Worm (Caenorhabditis elegans) whole organism, L2 larva: Measurements from ENCODE around the gene F58D12.3.

Experiments used
- F13H6.1 ChIP-seq: sonication (generic microtip); optimal IDR thresholded peaks from 2 replicates; lab custom pipeline; 2016; ENCODE audit warnings: missing genetic modification characterization, missing compliant biosample characterization
- alr-1 ChIP-seq: fragments of 150-350 bp; optimal IDR thresholded peaks from 2 replicates; lab custom pipeline; 2014; ENCODE audit warnings: missing biosample characterization, missing genetic modification characterization
- ama-1 ChIP-seq: fragments of 150-350 bp; optimal IDR thresholded peaks from 2 replicates; lab custom pipeline; 2018; ENCODE audit warnings: inconsistent platforms
- ceh-16 ChIP-seq: fragments of 150-350 bp; optimal IDR thresholded peaks from 2 replicates; lab custom pipeline; 2014; ENCODE audit warnings: missing biosample characterization, missing genetic modification characterization
- crh-2 ChIP-seq: sonication (generic microtip); optimal IDR thresholded peaks from 2 replicates; lab custom pipeline; 2017; ENCODE audit warnings: missing biosample characterization, missing genetic modification characterization
- dmd-4 ChIP-seq: sonication (generic microtip); optimal IDR thresholded peaks from 2 replicates; lab custom pipeline; 2017; ENCODE audit warnings: missing biosample characterization, missing genetic modification characterization
- elt-1 ChIP-seq: fragments of 150-350 bp; optimal IDR thresholded peaks from 2 replicates; lab custom pipeline; 2014; ENCODE audit warnings: missing biosample characterization, missing genetic modification characterization
- fos-1 ChIP-seq: fragments of 150-350 bp; optimal IDR thresholded peaks from 2 replicates; lab custom pipeline; 2014; ENCODE audit warnings: missing biosample characterization, missing genetic modification characterization
- gmeb-1 ChIP-seq: fragments of 150-350 bp; optimal IDR thresholded peaks from 2 replicates; lab custom pipeline; 2014; ENCODE audit warnings: missing biosample characterization, missing genetic modification characterization
- lin-11 ChIP-seq: fragments of 150-350 bp; sonication (generic microtip); optimal IDR thresholded peaks from 2 replicates; lab custom pipeline; 2014; ENCODE audit warnings: missing biosample characterization, missing genetic modification characterization, inconsistent platforms, mixed read lengths
- lin-39 ChIP-seq: fragments of 150-350 bp; optimal IDR thresholded peaks from 2 replicates; lab custom pipeline; 2014; ENCODE audit warnings: missing biosample characterization, missing genetic modification reagents, missing genetic modification characterization
- lsy-2 ChIP-seq, 2 experiments: fragments of 150-350 bp in 1 of 2; sonication (generic microtip) in 1 of 2; optimal IDR thresholded peaks; 2 replicates each; lab custom pipeline; 2014 to 2017; ENCODE audit warnings: missing biosample characterization in 2 of 2, missing genetic modification characterization in 2 of 2
- mab-5 ChIP-seq: fragments of 150-350 bp; optimal IDR thresholded peaks from 2 replicates; lab custom pipeline; 2014; ENCODE audit warnings: missing biosample characterization, missing genetic modification characterization
- mbf-1 ChIP-seq: sonication (generic microtip); optimal IDR thresholded peaks from 2 replicates; lab custom pipeline; 2017; ENCODE audit warnings: missing biosample characterization, missing genetic modification characterization
- mdl-1 ChIP-seq, 2 experiments: fragments of 150-350 bp in 1 of 2; sonication (generic microtip) in 1 of 2; optimal IDR thresholded peaks; 2 replicates each; lab custom pipeline; 2017; ENCODE audit warnings: missing biosample characterization in 2 of 2, missing genetic modification characterization in 2 of 2
- nhr-10 ChIP-seq: sonication (generic microtip); optimal IDR thresholded peaks from 2 replicates; lab custom pipeline; 2017; ENCODE audit warnings: missing biosample characterization, missing genetic modification characterization
- nhr-11 ChIP-seq: fragments of 150-350 bp; optimal IDR thresholded peaks from 2 replicates; lab custom pipeline; 2014; ENCODE audit warnings: missing biosample characterization, missing genetic modification characterization
- nhr-12 ChIP-seq: fragments of 150-350 bp; optimal IDR thresholded peaks from 2 replicates; lab custom pipeline; 2014; ENCODE audit warnings: missing biosample characterization, missing genetic modification characterization
- nhr-129 ChIP-seq: fragments of 150-350 bp; optimal IDR thresholded peaks from 2 replicates; lab custom pipeline; 2014; ENCODE audit warnings: missing biosample characterization, missing genetic modification characterization
- nhr-21 ChIP-seq: fragments of 150-350 bp; optimal IDR thresholded peaks from 2 replicates; lab custom pipeline; 2014; ENCODE audit warnings: missing biosample characterization, missing genetic modification characterization
- nhr-237 ChIP-seq: fragments of 150-350 bp; optimal IDR thresholded peaks from 2 replicates; lab custom pipeline; 2014; ENCODE audit warnings: missing biosample characterization, missing genetic modification characterization
- nhr-25 ChIP-seq: fragments of 150-350 bp; sonication (generic microtip); optimal IDR thresholded peaks from 3 replicates; lab custom pipeline; 2014; ENCODE audit warnings: missing biosample characterization, missing genetic modification characterization
- nhr-6 ChIP-seq: fragments of 150-350 bp; optimal IDR thresholded peaks from 2 replicates; lab custom pipeline; 2014; ENCODE audit warnings: missing biosample characterization, missing genetic modification characterization
- sem-4 ChIP-seq: fragments of 150-350 bp; optimal IDR thresholded peaks from 2 replicates; lab custom pipeline; 2014; ENCODE audit warnings: missing biosample characterization, missing genetic modification reagents, missing genetic modification characterization
- skn-1 ChIP-seq: sonication (generic microtip); optimal IDR thresholded peaks from 2 replicates; lab custom pipeline; 2017; ENCODE audit warnings: missing biosample characterization, missing genetic modification characterization
- sma-3 ChIP-seq: sonication (generic microtip); optimal IDR thresholded peaks from 2 replicates; lab custom pipeline; 2016; ENCODE audit warnings: missing genetic modification reagents, missing genetic modification characterization, missing compliant biosample characterization
- sma-9 ChIP-seq, 2 experiments: fragments of 150-350 bp in 1 of 2; sonication (generic microtip) in 1 of 2; optimal IDR thresholded peaks; 2 replicates each; lab custom pipeline; 2014 to 2016; ENCODE audit warnings: missing genetic modification characterization in 2 of 2, mild to moderate bottlenecking in 1 of 2, missing biosample characterization in 1 of 2, missing compliant biosample characterization in 1 of 2, missing genetic modification reagents in 1 of 2, moderate library complexity in 1 of 2
- snpc-4 ChIP-seq: fragments of 150-350 bp; optimal IDR thresholded peaks from 2 replicates; lab custom pipeline; 2014; ENCODE audit warnings: missing biosample characterization, missing genetic modification characterization
- unc-55 ChIP-seq: fragments of 150-350 bp; sonication (generic microtip); optimal IDR thresholded peaks from 3 replicates; lab custom pipeline; 2014; ENCODE audit warnings: missing biosample characterization, missing genetic modification reagents, missing genetic modification characterization
- zag-1 ChIP-seq: fragments of 150-350 bp; optimal IDR thresholded peaks from 2 replicates; lab custom pipeline; 2014; ENCODE audit warnings: missing biosample characterization, missing genetic modification characterization
- ztf-11 ChIP-seq: sonication (generic microtip); optimal IDR thresholded peaks from 2 replicates; lab custom pipeline; 2017; ENCODE audit warnings: missing biosample characterization, missing genetic modification characterization

Gene F58D12.3

ce11 chrV:14094953-14095352, 37.3 kb downstream of the F58D12.3 start:
- TF ChIP-seq sma-3 (GFP tag; lab: Kevin White, UChicago), result peak; percentile 57
- no peak for TF ChIP-seq zag-1 (tag; lab: Kevin White, UChicago)
- TF ChIP-seq mdl-1 (tag; optimal IDR thresholded peaks at IDR 0.05; lab: Kevin White, UChicago), result peak in 1 of 2 experiments; percentile 3
- TF ChIP-seq nhr-25 (tag; lab: Kevin White, UChicago), result peak; percentile 65
- peak; percentile 72 for TF ChIP-seq nhr-21 (tag; lab: Kevin White, UChicago)
- TF ChIP-seq sma-9 (GFP tag; optimal IDR thresholded peaks at IDR 0.05; lab: Kevin White, UChicago), result peak; percentile 84
- no peak for TF ChIP-seq sma-9 (tag; optimal IDR thresholded peaks at IDR 0.05; lab: Kevin White, UChicago)
- no peak for TF ChIP-seq lsy-2 (tag; optimal IDR thresholded peaks at IDR 0.05; lab: Kevin White, UChicago)
- peak; percentile 26 for TF ChIP-seq fos-1
- TF ChIP-seq mab-5, result peak; percentile 24
- TF ChIP-seq, all 48 proteins: peak for 7

ce11 chrV:14097358-14097757, 39.7 kb downstream of the F58D12.3 start:
- no peak for TF ChIP-seq mbf-1 (tag; lab: Kevin White, UChicago)

ce11 chrV:14098519-14098918, 40.9 kb downstream of the F58D12.3 start, which contains the start of the genes D1086.2 and D1086.1:
TSS of gene D1086.2 (minus strand) at chrV:14098668.
TSS of gene D1086.1 (plus strand) at chrV:14098858.
- TF ChIP-seq dmd-4 (tag; lab: Kevin White, UChicago), result no peak
- no peak for TF ChIP-seq crh-2
- peak; percentile 53 for TF ChIP-seq F13H6.1 (tag; lab: Kevin White, UChicago)
- no peak for TF ChIP-seq elt-1 (tag; lab: Kevin White, UChicago)
- TF ChIP-seq nhr-237, result no peak
- TF ChIP-seq nhr-129 (tag; lab: Kevin White, UChicago), result peak; percentile 23
- TF ChIP-seq, all 48 proteins: peak for 2

- TF ChIP-seq nhr-12 (tag; lab: Kevin White, UChicago), result no peak
- TF ChIP-seq nhr-10 (tag; lab: Kevin White, UChicago), result no peak
- no peak for TF ChIP-seq F13H6.1 (tag; lab: Kevin White, UChicago)
- TF ChIP-seq sem-4 (tag; lab: Kevin White, UChicago), result no peak
- no peak for TF ChIP-seq skn-1 (tag; lab: Kevin White, UChicago)
- TF ChIP-seq fos-1, result no peak
- no peak for TF ChIP-seq ceh-16 (tag; lab: Kevin White, UChicago)
- no peak for TF ChIP-seq sma-3 (GFP tag; lab: Kevin White, UChicago)
- no peak for TF ChIP-seq lsy-2 (tag; optimal IDR thresholded peaks at IDR 0.05; lab: Kevin White, UChicago)
- no peak for TF ChIP-seq lin-39 (tag; lab: Kevin White, UChicago)
- no peak for TF ChIP-seq lin-11 (tag; lab: Kevin White, UChicago)
- no peak for TF ChIP-seq alr-1 (tag; lab: Kevin White, UChicago)
- no peak for TF ChIP-seq nhr-6 (tag; lab: Kevin White, UChicago)
Observed at ce11 chrV:14100886-14101285, 43.2 kb downstream of the F58D12.3 start, which contains the start of gene D1086.12. TSS of gene D1086.12 (plus strand) at chrV:14101186.

- TF ChIP-seq ztf-11 (tag; lab: Kevin White, UChicago) (no peak), snpc-4 (tag; lab: Kevin White, UChicago) (no peak), nhr-11 (no peak), sma-9 (GFP tag; optimal IDR thresholded peaks at IDR 0.05; lab: Kevin White, UChicago) (no peak), sma-9 (tag; optimal IDR thresholded peaks at IDR 0.05; lab: Kevin White, UChicago) (no peak), unc-55 (GFP tag; lab: Kevin White, UChicago) (no peak)
Observed at ce11 chrV:14103970-14104369, 46.3 kb downstream of the F58D12.3 start, which contains the start of gene D1086.9. TSS of gene D1086.9 (plus strand) at chrV:14104270.

- no peak for TF ChIP-seq sma-9 (GFP tag; optimal IDR thresholded peaks at IDR 0.05; lab: Kevin White, UChicago)
- no peak for TF ChIP-seq sma-9 (tag; optimal IDR thresholded peaks at IDR 0.05; lab: Kevin White, UChicago)
- no peak for TF ChIP-seq ama-1 (lab: Kevin White, UChicago)
- TF ChIP-seq gmeb-1 (tag; lab: Kevin White, UChicago), result no peak
- TF ChIP-seq nhr-11, result no peak
Observed at ce11 chrV:14107511-14107910, 49.9 kb downstream of the F58D12.3 start, which contains the start of gene H39E23.3. TSS of gene H39E23.3 (plus strand) at chrV:14107811.
